Fruit fly (Drosophila melanogaster) whole organism, pupa: ENCODE data around the gene CG15544.

Source experiments
- CG10348 ChIP-seq: fragments of 200-800 bp; sonication (Bioruptor generic); IDR thresholded peaks from 2 replicates; pipeline ENCODE4 v1.3.6; 2022; ENCODE audit warnings: missing biosample characterization, missing genetic modification characterization
- CG12605 ChIP-seq: fragments of 200-800 bp; sonication (Bioruptor generic); IDR thresholded peaks from 2 replicates; pipeline ENCODE4 v1.3.6; 2022; ENCODE audit warnings: missing biosample characterization, missing genetic modification characterization
- CG14655 ChIP-seq: fragments of 200-800 bp; sonication (Bioruptor generic); optimal IDR thresholded peaks from 3 replicates; lab custom pipeline; 2017; ENCODE audit warnings: mild to moderate bottlenecking, missing biosample characterization, missing genetic modification reagents, missing genetic modification characterization
- CG17806 ChIP-seq: fragments of 200-800 bp; sonication (Bioruptor generic); optimal IDR thresholded peaks from 2 replicates; lab custom pipeline; 2018; ENCODE audit warnings: missing biosample characterization, mild to moderate bottlenecking, missing genetic modification characterization, moderate library complexity
- CG34367 ChIP-seq: fragments of 200-800 bp; sonication (Bioruptor generic); optimal IDR thresholded peaks from 2 replicates; lab custom pipeline; 2018; ENCODE audit warnings: missing biosample characterization, mild to moderate bottlenecking, missing genetic modification characterization
- D1 ChIP-seq: fragments of 200-800 bp; sonication (Bioruptor generic); optimal IDR thresholded peaks from 2 replicates; lab custom pipeline; 2018; ENCODE audit warnings: missing biosample characterization, mild to moderate bottlenecking, missing genetic modification characterization, moderate library complexity
- EcR ChIP-seq: fragments of 200-800 bp; sonication (Bioruptor generic); optimal IDR thresholded peaks from 3 replicates; lab custom pipeline; 2019; ENCODE audit warnings: missing biosample characterization, missing genetic modification characterization, mild to moderate bottlenecking, moderate library complexity, missing genetic modification reagents
- Pif1B ChIP-seq: fragments of 200-800 bp; sonication (Bioruptor generic); optimal IDR thresholded peaks from 3 replicates; lab custom pipeline; 2016; ENCODE audit warnings: missing biosample characterization, missing genetic modification characterization
- Snoo ChIP-seq: fragments of 200-800 bp; sonication (Bioruptor generic); optimal IDR thresholded peaks from 3 replicates; lab custom pipeline; 2017; ENCODE audit warnings: missing biosample characterization, mild to moderate bottlenecking, missing genetic modification characterization, inconsistent platforms
- fd96Ca ChIP-seq: fragments of 200-800 bp; sonication (Bioruptor generic); IDR thresholded peaks from 3 replicates; pipeline ENCODE4 v1.3.6; 2022; ENCODE audit warnings: missing biosample characterization, missing genetic modification characterization
- gl ChIP-seq: fragments of 200-800 bp; sonication (Bioruptor generic); optimal IDR thresholded peaks from 2 replicates; lab custom pipeline; 2018; ENCODE audit warnings: missing biosample characterization, mild to moderate bottlenecking, missing genetic modification characterization
- rn ChIP-seq: fragments of 200-800 bp; sonication (Bioruptor generic); IDR thresholded peaks from 2 replicates; pipeline ENCODE4 v1.3.6; 2022; ENCODE audit warnings: missing biosample characterization, missing genetic modification characterization

DNA sequence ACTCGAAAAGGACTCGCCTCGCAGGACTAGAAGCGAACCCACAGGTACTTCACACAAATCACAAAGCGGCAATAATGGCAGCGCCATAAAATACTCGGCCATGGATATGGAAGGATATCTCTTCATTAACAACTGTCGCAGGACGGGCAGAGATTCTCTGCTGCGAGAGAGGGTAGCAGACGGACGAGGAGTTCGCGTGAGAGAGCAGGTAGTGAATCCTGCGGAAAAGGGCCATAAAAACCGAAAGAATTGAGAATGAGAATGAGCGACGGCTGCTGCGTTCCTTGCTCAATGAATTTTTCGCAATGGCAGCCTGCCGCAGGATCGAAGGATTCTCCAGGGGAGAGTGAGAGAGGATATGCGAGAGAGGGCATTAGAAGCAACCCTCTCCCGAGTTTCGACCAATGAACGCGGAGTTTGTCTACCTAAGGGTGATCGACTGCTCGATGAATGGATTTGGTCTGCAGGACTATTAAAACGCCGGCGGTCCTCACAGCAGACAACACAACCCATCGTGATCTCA is 24.3 kb downstream of the CG15544 start, which contains the start of gene tll:
- no peak for TF ChIP-seq CG14655 (GFP tag; lab: Kevin White, UChicago)
- TF ChIP-seq fd96Ca, result no peak
- TF ChIP-seq CG17806 (tag; lab: Kevin White, UChicago), result no peak
- TF ChIP-seq D1 (tag; lab: Kevin White, UChicago), result no peak
- TF ChIP-seq CG34367, result no peak
- no peak for TF ChIP-seq rn (GFP tag; lab: Robert Waterston, UW)
- TF ChIP-seq gl (tag; lab: Kevin White, UChicago), result no peak
- no peak for TF ChIP-seq EcR (GFP tag; lab: Kevin White, UChicago)
- no peak for TF ChIP-seq CG10348 (GFP tag; lab: Robert Waterston, UW)
- TF ChIP-seq CG12605 (GFP tag; lab: Robert Waterston, UW), result no peak
- TF ChIP-seq Snoo (tag; lab: Kevin White, UChicago), result no peak
- no peak for TF ChIP-seq Pif1B
